Fruit fly (Drosophila melanogaster) whole organism, pupa: ENCODE data around the gene CG5902.

Source experiments
- CG10348 ChIP-seq: fragments of 200-800 bp; sonication (Bioruptor generic); IDR thresholded peaks from 2 replicates; pipeline ENCODE4 v1.3.6; 2022; ENCODE audit warnings: missing biosample characterization, missing genetic modification characterization
- CG12605 ChIP-seq: fragments of 200-800 bp; sonication (Bioruptor generic); IDR thresholded peaks from 2 replicates; pipeline ENCODE4 v1.3.6; 2022; ENCODE audit warnings: missing biosample characterization, missing genetic modification characterization
- CG13204 ChIP-seq: fragments of 200-800 bp; sonication (Bioruptor generic); optimal IDR thresholded peaks from 2 replicates; lab custom pipeline; 2018; ENCODE audit warnings: missing biosample characterization, mild to moderate bottlenecking, missing genetic modification characterization, moderate library complexity
- CG14655 ChIP-seq: fragments of 200-800 bp; sonication (Bioruptor generic); optimal IDR thresholded peaks from 3 replicates; lab custom pipeline; 2017; ENCODE audit warnings: mild to moderate bottlenecking, missing biosample characterization, missing genetic modification reagents, missing genetic modification characterization
- CG15710 ChIP-seq: fragments of 200-800 bp; sonication (Bioruptor generic); optimal IDR thresholded peaks from 2 replicates; lab custom pipeline; 2018; ENCODE audit warnings: missing biosample characterization, mild to moderate bottlenecking, missing genetic modification characterization, moderate library complexity
- CG17806 ChIP-seq: fragments of 200-800 bp; sonication (Bioruptor generic); optimal IDR thresholded peaks from 2 replicates; lab custom pipeline; 2018; ENCODE audit warnings: missing biosample characterization, mild to moderate bottlenecking, missing genetic modification characterization, moderate library complexity
- CG32121 ChIP-seq: fragments of 200-800 bp; sonication (Bioruptor generic); IDR thresholded peaks from 2 replicates; pipeline ENCODE4 v1.3.6; 2022; ENCODE audit warnings: missing biosample characterization, missing genetic modification characterization
- CG34367 ChIP-seq: fragments of 200-800 bp; sonication (Bioruptor generic); optimal IDR thresholded peaks from 2 replicates; lab custom pipeline; 2018; ENCODE audit warnings: missing biosample characterization, mild to moderate bottlenecking, missing genetic modification characterization
- CG4496 ChIP-seq: fragments of 200-800 bp; sonication (Bioruptor generic); IDR thresholded peaks from 3 replicates; pipeline ENCODE4 v1.3.6; 2022; ENCODE audit warnings: missing biosample characterization, missing genetic modification characterization
- CG8159 ChIP-seq: fragments of 200-800 bp; sonication (Bioruptor generic); optimal IDR thresholded peaks from 3 replicates; lab custom pipeline; 2018; ENCODE audit warnings: missing biosample characterization, mild to moderate bottlenecking, missing genetic modification characterization, moderate library complexity
- CG8301 ChIP-seq: fragments of 200-800 bp; sonication (Bioruptor generic); optimal IDR thresholded peaks from 2 replicates; lab custom pipeline; 2018; ENCODE audit warnings: missing biosample characterization, mild to moderate bottlenecking, missing genetic modification characterization
- CG9948 ChIP-seq: fragments of 200-800 bp; sonication (Bioruptor generic); optimal IDR thresholded peaks from 2 replicates; lab custom pipeline; 2018; ENCODE audit warnings: missing biosample characterization, mild to moderate bottlenecking, missing genetic modification characterization, moderate library complexity
- D1 ChIP-seq: fragments of 200-800 bp; sonication (Bioruptor generic); optimal IDR thresholded peaks from 2 replicates; lab custom pipeline; 2018; ENCODE audit warnings: missing biosample characterization, mild to moderate bottlenecking, missing genetic modification characterization, moderate library complexity
- EcR ChIP-seq: fragments of 200-800 bp; sonication (Bioruptor generic); optimal IDR thresholded peaks from 3 replicates; lab custom pipeline; 2019; ENCODE audit warnings: missing biosample characterization, missing genetic modification characterization, mild to moderate bottlenecking, moderate library complexity, missing genetic modification reagents
- Ets98B ChIP-seq: fragments of 200-800 bp; sonication (Bioruptor generic); IDR thresholded peaks from 2 replicates; pipeline ENCODE4 v1.3.6; 2022; ENCODE audit warnings: missing biosample characterization, missing genetic modification characterization
- Pif1A ChIP-seq: fragments of 200-800 bp; sonication (Bioruptor generic); optimal IDR thresholded peaks from 3 replicates; lab custom pipeline; 2016; ENCODE audit warnings: missing biosample characterization, missing genetic modification characterization
- Pif1B ChIP-seq: fragments of 200-800 bp; sonication (Bioruptor generic); optimal IDR thresholded peaks from 3 replicates; lab custom pipeline; 2016; ENCODE audit warnings: missing biosample characterization, missing genetic modification characterization
- Snoo ChIP-seq: fragments of 200-800 bp; sonication (Bioruptor generic); optimal IDR thresholded peaks from 3 replicates; lab custom pipeline; 2017; ENCODE audit warnings: missing biosample characterization, mild to moderate bottlenecking, missing genetic modification characterization, inconsistent platforms
- fd96Ca ChIP-seq: fragments of 200-800 bp; sonication (Bioruptor generic); IDR thresholded peaks from 3 replicates; pipeline ENCODE4 v1.3.6; 2022; ENCODE audit warnings: missing biosample characterization, missing genetic modification characterization
- gl ChIP-seq: fragments of 200-800 bp; sonication (Bioruptor generic); optimal IDR thresholded peaks from 2 replicates; lab custom pipeline; 2018; ENCODE audit warnings: missing biosample characterization, mild to moderate bottlenecking, missing genetic modification characterization
- rn ChIP-seq: fragments of 200-800 bp; sonication (Bioruptor generic); IDR thresholded peaks from 2 replicates; pipeline ENCODE4 v1.3.6; 2022; ENCODE audit warnings: missing biosample characterization, missing genetic modification characterization

The CG5902 gene

DNA sequence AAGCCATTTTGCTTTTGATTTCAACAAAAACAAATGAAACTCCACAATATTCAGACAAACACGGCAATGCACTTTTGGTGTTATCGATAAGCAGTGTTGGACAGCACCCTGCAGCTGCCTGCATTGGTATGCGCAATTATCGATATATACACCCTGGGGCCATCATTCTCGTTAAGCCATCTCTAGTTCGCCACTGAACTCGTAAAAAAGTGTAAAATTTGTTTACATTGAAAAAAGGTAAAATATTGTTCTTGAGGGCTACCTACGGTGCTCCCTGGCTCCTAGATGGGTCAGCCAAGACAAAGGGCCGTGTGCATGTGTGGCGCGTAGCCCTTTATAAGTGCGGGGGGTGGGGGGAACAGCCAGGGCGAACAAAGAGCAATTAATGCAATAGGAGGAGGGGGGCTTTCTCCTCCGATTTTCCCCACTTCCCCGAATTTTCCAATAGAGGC is at the start of gene CG5902, which contains the start of gene CG13603:
CG5902 (plus strand) TSS at position 164 of the 452 bp plus-strand sequence.
CG13603 (minus strand) TSS at position 91 of the 452 bp plus-strand sequence.
- TF ChIP-seq CG13204 (no peak), CG14655 (GFP tag; lab: Kevin White, UChicago) (no peak), Ets98B (peak; percentile 30), rn (GFP tag; lab: Robert Waterston, UW) (0 out of 2 replicates have a peak, but pooled peaks have one; percentile 8), CG32121 (GFP tag; lab: Robert Waterston, UW) (peak; percentile 42; the same call in 1 of the 2 replicates), EcR (GFP tag; lab: Kevin White, UChicago) (peak; percentile 70), CG12605 (GFP tag; lab: Robert Waterston, UW) (no peak), CG15710 (tag; lab: Kevin White, UChicago) (peak; percentile 16), fd96Ca (GFP tag; lab: Robert Waterston, UW) (peak; percentile 57; the same call in 1 of the 3 replicates), CG4496 (GFP tag; lab: Robert Waterston, UW) (no peak; the same call in 1 of the 3 replicates), Pif1A (GFP tag; lab: Kevin White, UChicago) (no peak), gl (tag; lab: Kevin White, UChicago) (peak; percentile 48), CG9948 (tag; lab: Kevin White, UChicago) (no peak), Pif1B (GFP tag; lab: Kevin White, UChicago) (no peak), Snoo (tag; lab: Kevin White, UChicago) (no peak)

DNA sequence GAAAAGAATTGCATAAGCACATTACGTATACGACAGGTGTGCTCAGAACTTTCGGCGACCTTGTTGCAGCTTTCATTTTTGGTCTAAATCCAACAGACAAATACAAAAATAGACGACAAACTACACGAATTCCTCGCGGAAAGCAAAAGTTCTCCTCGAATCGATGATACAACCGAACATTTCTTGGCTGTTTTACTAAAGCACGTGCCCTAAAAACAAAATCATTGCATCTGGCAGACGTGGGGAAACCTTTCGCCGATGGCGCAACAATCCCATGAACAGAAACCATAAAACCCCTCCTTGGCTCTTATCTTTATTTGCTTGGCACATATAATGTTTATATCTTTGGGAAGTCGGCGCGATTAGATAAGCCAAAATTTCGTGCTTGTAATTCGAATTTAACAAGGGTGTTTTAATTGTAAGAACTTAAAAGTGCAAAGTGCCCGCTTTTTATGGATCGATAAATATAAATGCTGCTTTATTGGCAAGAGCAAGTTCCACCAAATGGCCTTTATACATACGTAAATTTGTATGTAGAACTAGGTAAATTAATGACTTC is 47.8 kb upstream of the CG5902 start:
- no peak for TF ChIP-seq CG8159 (tag; lab: Kevin White, UChicago)
- TF ChIP-seq rn (GFP tag; lab: Robert Waterston, UW) = no peak
- no peak for TF ChIP-seq Pif1A (GFP tag; lab: Kevin White, UChicago)
- TF ChIP-seq CG34367 (tag; lab: Kevin White, UChicago) = no peak
- TF ChIP-seq CG9948 (tag; lab: Kevin White, UChicago) = no peak
- TF ChIP-seq Ets98B = no peak
- no peak for TF ChIP-seq CG32121 (GFP tag; lab: Robert Waterston, UW)
- TF ChIP-seq Snoo (tag; lab: Kevin White, UChicago) = no peak
- no peak for TF ChIP-seq fd96Ca (GFP tag; lab: Robert Waterston, UW)
- TF ChIP-seq, all 21 proteins: peak for 0

DNA sequence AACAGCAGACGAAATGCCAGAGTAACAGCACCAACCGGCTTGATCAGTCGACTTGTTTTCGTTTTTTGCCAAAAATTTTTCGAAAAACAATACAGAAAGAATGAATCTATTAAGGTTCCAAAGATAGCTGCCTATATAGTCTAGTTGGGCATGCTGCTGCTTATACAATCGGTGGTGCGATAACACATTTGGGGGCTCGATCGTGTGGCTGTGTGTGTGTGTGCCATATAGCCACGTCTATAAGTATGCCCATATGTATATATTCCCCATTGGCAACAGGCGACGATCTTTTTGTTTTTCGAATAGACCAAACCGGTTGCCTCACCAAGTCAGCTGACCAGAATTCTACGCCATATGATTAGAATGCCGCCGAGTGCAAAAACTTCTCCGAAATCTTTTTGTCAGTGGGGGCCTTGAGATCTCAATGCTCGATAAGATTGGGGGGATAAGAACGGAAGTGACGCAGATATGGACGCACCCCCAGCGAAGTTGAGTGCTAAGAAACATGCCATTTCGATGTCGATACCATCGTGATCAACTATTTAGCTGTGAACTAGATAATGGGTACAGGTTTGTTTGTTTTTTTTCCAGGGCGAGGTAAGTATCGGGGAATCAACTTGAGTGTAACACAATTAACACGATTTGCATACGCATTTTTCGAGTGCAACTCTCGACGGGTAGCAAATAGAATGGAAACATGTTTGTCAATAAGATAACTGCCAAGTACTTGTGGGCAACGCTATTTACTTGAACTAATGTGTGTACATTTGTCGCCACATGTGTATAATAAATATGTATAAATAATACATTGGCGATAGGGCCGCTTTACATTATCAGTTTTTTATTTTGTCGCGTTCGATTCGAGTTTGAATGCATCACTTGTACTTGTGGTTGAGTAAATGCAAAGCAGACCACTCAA is 46.3 kb upstream of the CG5902 start:
- TF ChIP-seq CG8159 (tag; lab: Kevin White, UChicago) (no peak), CG12605 (GFP tag; lab: Robert Waterston, UW) (no peak; the same call in 1 of the 2 replicates), CG32121 (GFP tag; lab: Robert Waterston, UW) (peak; percentile 37; the same call in 1 of the 2 replicates), CG4496 (GFP tag; lab: Robert Waterston, UW) (peak; percentile 60), CG14655 (GFP tag; lab: Kevin White, UChicago) (peak; percentile 22), CG9948 (tag; lab: Kevin White, UChicago) (no peak), Ets98B (peak; percentile 65), CG10348 (GFP tag; lab: Robert Waterston, UW) (no peak), fd96Ca (GFP tag; lab: Robert Waterston, UW) (0 out of 3 replicates have a peak, but pooled peaks have one; percentile 49), Pif1B (GFP tag; lab: Kevin White, UChicago) (no peak), CG15710 (tag; lab: Kevin White, UChicago) (no peak), Pif1A (GFP tag; lab: Kevin White, UChicago) (peak; percentile 15), Snoo (tag; lab: Kevin White, UChicago) (no peak), CG17806 (no peak)

DNA sequence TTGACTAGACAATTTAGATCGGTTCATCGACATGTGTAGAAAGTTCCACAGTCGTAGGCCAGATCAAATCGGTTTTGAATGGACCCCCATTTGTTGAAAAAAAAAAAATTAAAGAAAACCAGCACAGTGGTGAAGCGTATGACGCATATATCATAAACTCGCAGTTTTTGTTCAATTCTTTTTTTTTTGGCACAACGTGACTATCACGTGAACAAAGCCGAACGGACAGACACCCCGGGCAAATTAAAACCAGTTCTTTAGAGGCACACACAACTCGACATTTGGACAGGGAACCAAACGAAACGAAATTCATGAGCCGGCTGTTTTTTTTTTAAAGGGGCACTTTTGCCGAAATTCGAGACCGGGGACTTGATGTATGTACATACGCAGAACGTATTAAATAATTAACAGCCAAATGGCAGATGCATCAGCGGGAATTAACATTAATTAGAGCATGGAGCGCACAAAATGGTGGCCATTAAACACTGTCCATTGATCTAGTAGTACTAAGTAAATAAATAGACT is 45.5 kb upstream of the CG5902 start:
- TF ChIP-seq EcR (GFP tag; lab: Kevin White, UChicago) (no peak), Pif1A (GFP tag; lab: Kevin White, UChicago) (no peak), CG17806 (no peak), CG8301 (tag; lab: Kevin White, UChicago) (no peak), CG9948 (tag; lab: Kevin White, UChicago) (no peak), Pif1B (GFP tag; lab: Kevin White, UChicago) (no peak), CG13204 (no peak), Snoo (tag; lab: Kevin White, UChicago) (no peak), CG32121 (GFP tag; lab: Robert Waterston, UW) (no peak), CG10348 (GFP tag; lab: Robert Waterston, UW) (no peak), CG14655 (GFP tag; lab: Kevin White, UChicago) (no peak), Ets98B (no peak; the same call in 1 of the 2 replicates), gl (tag; lab: Kevin White, UChicago) (no peak), D1 (tag; lab: Kevin White, UChicago) (no peak), fd96Ca (GFP tag; lab: Robert Waterston, UW) (no peak)
- TF ChIP-seq, all 21 proteins: peak for 0
